Fruit fly (Drosophila melanogaster): ENCODE results near the gene Prosbeta2R1.

The Prosbeta2R1 gene

dm6 chrX:5786559-5786958 is 22.2 kb upstream of the Prosbeta2R1 start (continued):
- TF ChIP-seq CG17328 (GFP tag; IDR thresholded peaks at IDR 0.05) (peak; percentile 10; the same call in 1 of the 2 replicates), CG18619 (GFP tag; optimal IDR thresholded peaks at IDR 0.05) (no peak), lilli (GFP tag; optimal IDR thresholded peaks at IDR 0.05) (no peak), ara (GFP tag; IDR thresholded peaks at IDR 0.05) (no peak), CG4424 (GFP tag; optimal IDR thresholded peaks at IDR 0.05) (no peak), fd102C (GFP tag; optimal IDR thresholded peaks at IDR 0.05) (no peak), zfh2 (GFP tag; optimal IDR thresholded peaks at IDR 0.05) (no peak), CG6791 (GFP tag; IDR thresholded peaks at IDR 0.05; ENCODE audit: partially characterized antibody) (no peak), tgo (GFP tag; IDR thresholded peaks at IDR 0.05) (peak; percentile 29; the same call in 2 of the 3 replicates), Trl (optimal IDR thresholded peaks at IDR 0.05) (no peak), Trl (GFP tag; optimal IDR thresholded peaks at IDR 0.05) (no peak), Opbp (GFP tag; IDR thresholded peaks at IDR 0.05; ENCODE audit: partially characterized antibody) (no peak), CG1529 (GFP tag; optimal IDR thresholded peaks at IDR 0.05) (peak; percentile 3), CG7963 (GFP tag; IDR thresholded peaks at IDR 0.05; ENCODE audit: partially characterized antibody) (no peak), CG12769 (tag; optimal IDR thresholded peaks at IDR 0.05) (no peak), Pdp1 (GFP tag; optimal IDR thresholded peaks at IDR 0.05) (peak in 1 of 2 experiments; percentile 43), E2f2 (GFP tag; IDR thresholded peaks at IDR 0.05) (peak; percentile 15; the same call in 1 of the 2 replicates), ems (GFP tag; optimal IDR thresholded peaks at IDR 0.05) (peak; percentile 4), H2.0 (GFP tag; IDR thresholded peaks at IDR 0.05) (no peak), chm (GFP tag; IDR thresholded peaks at IDR 0.05) (no peak), Neu2 (GFP tag; optimal IDR thresholded peaks at IDR 0.05; ENCODE audit: borderline replicate concordance) (no peak), CG7556 (GFP tag; optimal IDR thresholded peaks at IDR 0.05) (peak; percentile 46), CG11093 (GFP tag; IDR thresholded peaks at IDR 0.05) (no peak), CG2116 (GFP tag; optimal IDR thresholded peaks at IDR 0.05) (no peak), Hmr (GFP tag; optimal IDR thresholded peaks at IDR 0.05) (peak; percentile 4), Sox102F (GFP tag; optimal IDR thresholded peaks at IDR 0.05) (peak; percentile 75), Xbp1 (GFP tag; optimal IDR thresholded peaks at IDR 0.05) (peak; percentile 7), CG8924 (tag; optimal IDR thresholded peaks at IDR 0.05) (peak; percentile 48), ttk (GFP tag; IDR thresholded peaks at IDR 0.05) (0 out of 2 replicates have a peak, but pooled peaks have one; percentile 26), so (GFP tag; IDR thresholded peaks at IDR 0.05) (peak; percentile 53; the same call in 1 of the 3 replicates), Nf-YC (tag; optimal IDR thresholded peaks at IDR 0.05) (no peak), rib (GFP tag; IDR thresholded peaks at IDR 0.05) (no peak), salm (tag; optimal IDR thresholded peaks at IDR 0.05) (peak; percentile 49), CG11723 (GFP tag; optimal IDR thresholded peaks at IDR 0.05) (no peak), Sox100B (GFP tag; optimal IDR thresholded peaks at IDR 0.05) (no peak), Hsf (GFP tag; optimal IDR thresholded peaks at IDR 0.05) (no peak), Xrp1 (GFP tag; IDR thresholded peaks at IDR 0.05) (peak; percentile 34; the same call in 1 of the 2 replicates), ranshi (GFP tag; IDR thresholded peaks at IDR 0.05) (no peak), yki (optimal IDR thresholded peaks at IDR 0.05) (no peak), peb (GFP tag; IDR thresholded peaks at IDR 0.05) (no peak), CG4617 (GFP tag; optimal IDR thresholded peaks at IDR 0.05; ENCODE audit: borderline replicate concordance) (no peak), CG18476 (GFP tag; optimal IDR thresholded peaks at IDR 0.05) (no peak), Ravus (GFP tag; IDR thresholded peaks at IDR 0.05) (no peak), lbe (GFP tag; optimal IDR thresholded peaks at IDR 0.05) (peak; percentile 68), Lhr (GFP tag; optimal IDR thresholded peaks at IDR 0.05) (no peak), CG5245 (GFP tag; optimal IDR thresholded peaks at IDR 0.05) (no peak), cwo (GFP tag; optimal IDR thresholded peaks at IDR 0.05) (no peak), Dek (tag; optimal IDR thresholded peaks at IDR 0.05) (peak; percentile 16), ham (GFP tag; IDR thresholded peaks at IDR 0.05) (no peak), Nf-YA (GFP tag; IDR thresholded peaks at IDR 0.05) (no peak), Ptx1 (GFP tag; IDR thresholded peaks at IDR 0.05) (peak; percentile 66), Rfx (GFP tag; IDR thresholded peaks at IDR 0.05) (0 out of 2 replicates have a peak, but pooled peaks have one; percentile 21)
